Worm (Caenorhabditis elegans) whole organism, L2 larva: ENCODE data around the gene F40G12.6.

Source experiments
- C34F6.9 ChIP-seq: fragments of 150-350 bp; optimal IDR thresholded peaks from 2 replicates; lab custom pipeline; 2014; ENCODE audit warnings: missing biosample characterization, missing genetic modification characterization
- F13H6.1 ChIP-seq: sonication (generic microtip); optimal IDR thresholded peaks from 2 replicates; lab custom pipeline; 2016; ENCODE audit warnings: missing genetic modification characterization, missing compliant biosample characterization
- R02D3.7 ChIP-seq: fragments of 150-350 bp; optimal IDR thresholded peaks from 2 replicates; lab custom pipeline; 2014; ENCODE audit warnings: missing biosample characterization, missing genetic modification characterization
- Y55F3AM.14 ChIP-seq: fragments of 200-800 bp; sonication (Bioruptor generic); optimal IDR thresholded peaks from 2 replicates; lab custom pipeline; 2018; ENCODE audit warnings: mild to moderate bottlenecking, missing genetic modification characterization, missing compliant biosample characterization
- ZK546.5 ChIP-seq: sonication (generic microtip); optimal IDR thresholded peaks from 2 replicates; lab custom pipeline; 2017; ENCODE audit warnings: missing biosample characterization, missing genetic modification characterization
- alr-1 ChIP-seq: fragments of 150-350 bp; optimal IDR thresholded peaks from 2 replicates; lab custom pipeline; 2014; ENCODE audit warnings: missing biosample characterization, missing genetic modification characterization
- aly-2 ChIP-seq: fragments of 150-350 bp; optimal IDR thresholded peaks from 2 replicates; lab custom pipeline; 2014; ENCODE audit warnings: missing biosample characterization, missing genetic modification characterization
- blmp-1 ChIP-seq: sonication (generic microtip); optimal IDR thresholded peaks from 2 replicates; lab custom pipeline; 2017; ENCODE audit warnings: missing genetic modification characterization, mild to moderate bottlenecking, missing compliant biosample characterization, antibody characterized with exemption, moderate library complexity; ENCODE audit not compliant: insufficient read depth
- ceh-16 ChIP-seq: fragments of 150-350 bp; optimal IDR thresholded peaks from 2 replicates; lab custom pipeline; 2014; ENCODE audit warnings: missing biosample characterization, missing genetic modification characterization
- ceh-82 ChIP-seq: fragments of 150-350 bp; optimal IDR thresholded peaks from 2 replicates; lab custom pipeline; 2014; ENCODE audit warnings: missing biosample characterization, missing genetic modification characterization
- crh-2 ChIP-seq: sonication (generic microtip); optimal IDR thresholded peaks from 2 replicates; lab custom pipeline; 2017; ENCODE audit warnings: missing biosample characterization, missing genetic modification characterization
- dmd-4 ChIP-seq: sonication (generic microtip); optimal IDR thresholded peaks from 2 replicates; lab custom pipeline; 2017; ENCODE audit warnings: missing biosample characterization, missing genetic modification characterization
- egl-27 ChIP-seq: sonication (generic microtip); optimal IDR thresholded peaks from 3 replicates; lab custom pipeline; 2017; ENCODE audit warnings: missing biosample characterization, missing genetic modification reagents, missing genetic modification characterization
- elt-1 ChIP-seq: fragments of 150-350 bp; optimal IDR thresholded peaks from 2 replicates; lab custom pipeline; 2014; ENCODE audit warnings: missing biosample characterization, missing genetic modification characterization
- elt-3 ChIP-seq: sonication (generic microtip); optimal IDR thresholded peaks from 2 replicates; lab custom pipeline; 2017; ENCODE audit warnings: missing biosample characterization, missing genetic modification characterization
- fos-1 ChIP-seq: fragments of 150-350 bp; optimal IDR thresholded peaks from 2 replicates; lab custom pipeline; 2014; ENCODE audit warnings: missing biosample characterization, missing genetic modification characterization
- gmeb-1 ChIP-seq: fragments of 150-350 bp; optimal IDR thresholded peaks from 2 replicates; lab custom pipeline; 2014; ENCODE audit warnings: missing biosample characterization, missing genetic modification characterization
- lin-39 ChIP-seq: fragments of 150-350 bp; optimal IDR thresholded peaks from 2 replicates; lab custom pipeline; 2014; ENCODE audit warnings: missing biosample characterization, missing genetic modification reagents, missing genetic modification characterization
- lsy-2 ChIP-seq, 2 experiments: fragments of 150-350 bp in 1 of 2; sonication (generic microtip) in 1 of 2; optimal IDR thresholded peaks; 2 replicates each; lab custom pipeline; 2014 to 2017; ENCODE audit warnings: missing biosample characterization in 2 of 2, missing genetic modification characterization in 2 of 2
- mbf-1 ChIP-seq: sonication (generic microtip); optimal IDR thresholded peaks from 2 replicates; lab custom pipeline; 2017; ENCODE audit warnings: missing biosample characterization, missing genetic modification characterization
- mdl-1 ChIP-seq, 2 experiments: fragments of 150-350 bp in 1 of 2; sonication (generic microtip) in 1 of 2; optimal IDR thresholded peaks; 2 replicates each; lab custom pipeline; 2017; ENCODE audit warnings: missing biosample characterization in 2 of 2, missing genetic modification characterization in 2 of 2
- nhr-10 ChIP-seq: sonication (generic microtip); optimal IDR thresholded peaks from 2 replicates; lab custom pipeline; 2017; ENCODE audit warnings: missing biosample characterization, missing genetic modification characterization
- nhr-129 ChIP-seq: fragments of 150-350 bp; optimal IDR thresholded peaks from 2 replicates; lab custom pipeline; 2014; ENCODE audit warnings: missing biosample characterization, missing genetic modification characterization
- nhr-23 ChIP-seq: fragments of 150-350 bp; optimal IDR thresholded peaks from 2 replicates; lab custom pipeline; 2014; ENCODE audit warnings: missing biosample characterization, missing genetic modification reagents, missing genetic modification characterization
- nhr-237 ChIP-seq: fragments of 150-350 bp; optimal IDR thresholded peaks from 2 replicates; lab custom pipeline; 2014; ENCODE audit warnings: missing biosample characterization, missing genetic modification characterization
- nhr-25 ChIP-seq: fragments of 150-350 bp; sonication (generic microtip); optimal IDR thresholded peaks from 3 replicates; lab custom pipeline; 2014; ENCODE audit warnings: missing biosample characterization, missing genetic modification characterization
- nhr-6 ChIP-seq: fragments of 150-350 bp; optimal IDR thresholded peaks from 2 replicates; lab custom pipeline; 2014; ENCODE audit warnings: missing biosample characterization, missing genetic modification characterization
- peb-1 ChIP-seq: fragments of 150-350 bp; optimal IDR thresholded peaks from 2 replicates; lab custom pipeline; 2014; ENCODE audit warnings: missing biosample characterization, missing genetic modification characterization
- sem-4 ChIP-seq: fragments of 150-350 bp; optimal IDR thresholded peaks from 2 replicates; lab custom pipeline; 2014; ENCODE audit warnings: missing biosample characterization, missing genetic modification reagents, missing genetic modification characterization
- skn-1 ChIP-seq: sonication (generic microtip); optimal IDR thresholded peaks from 2 replicates; lab custom pipeline; 2017; ENCODE audit warnings: missing biosample characterization, missing genetic modification characterization
- sma-3 ChIP-seq: sonication (generic microtip); optimal IDR thresholded peaks from 2 replicates; lab custom pipeline; 2016; ENCODE audit warnings: missing genetic modification reagents, missing genetic modification characterization, missing compliant biosample characterization
- sma-9 ChIP-seq, 2 experiments: fragments of 150-350 bp in 1 of 2; sonication (generic microtip) in 1 of 2; optimal IDR thresholded peaks; 2 replicates each; lab custom pipeline; 2014 to 2016; ENCODE audit warnings: missing genetic modification characterization in 2 of 2, mild to moderate bottlenecking in 1 of 2, missing biosample characterization in 1 of 2, missing compliant biosample characterization in 1 of 2, missing genetic modification reagents in 1 of 2, moderate library complexity in 1 of 2
- unc-39 ChIP-seq: fragments of 150-350 bp; optimal IDR thresholded peaks from 2 replicates; lab custom pipeline; 2014; ENCODE audit warnings: missing biosample characterization, missing genetic modification characterization
- unc-62 ChIP-seq: fragments of 150-350 bp; optimal IDR thresholded peaks from 2 replicates; lab custom pipeline; 2014; ENCODE audit warnings: missing biosample characterization, missing genetic modification reagents, missing genetic modification characterization
- zag-1 ChIP-seq: fragments of 150-350 bp; optimal IDR thresholded peaks from 2 replicates; lab custom pipeline; 2014; ENCODE audit warnings: missing biosample characterization, missing genetic modification characterization
- ztf-1 ChIP-seq: fragments of 200-800 bp; sonication (Bioruptor generic); conservative IDR thresholded peaks from 2 replicates; pipeline ENCODE4 v1.3.6; 2022; ENCODE audit warnings: missing genetic modification characterization, missing compliant biosample characterization
- ztf-4 ChIP-seq: fragments of 150-350 bp; optimal IDR thresholded peaks from 2 replicates; lab custom pipeline; 2014; ENCODE audit warnings: missing biosample characterization, missing genetic modification characterization

Gene F40G12.6

ce11 chrV:14296499-14296898 lies 23.6 kb upstream of the F40G12.6 start, which contains the start of gene F14D7.3:
TSS of gene F14D7.3 (plus strand) at chrV:14296799.
- TF ChIP-seq ztf-4 (no peak), nhr-10 (no peak), nhr-25 (no peak), blmp-1 (tag; lab: Kevin White, UChicago) (no peak), Y55F3AM.14 (GFP tag; lab: Kevin White, UChicago) (no peak), mbf-1 (no peak), unc-62 (GFP tag; lab: Kevin White, UChicago) (no peak), skn-1 (tag; lab: Kevin White, UChicago) (no peak), C34F6.9 (tag; lab: Kevin White, UChicago) (no peak), unc-39 (tag; lab: Kevin White, UChicago) (no peak), R02D3.7 (tag; lab: Kevin White, UChicago) (no peak), ceh-82 (tag; lab: Kevin White, UChicago) (no peak), lsy-2 (tag; optimal IDR thresholded peaks at IDR 0.05; lab: Kevin White, UChicago) (no peak), nhr-237 (tag; lab: Kevin White, UChicago) (no peak), gmeb-1 (no peak), nhr-129 (tag; lab: Kevin White, UChicago) (no peak), egl-27 (tag; lab: Kevin White, UChicago) (no peak), lin-39 (tag; lab: Kevin White, UChicago) (no peak), mdl-1 (tag; optimal IDR thresholded peaks at IDR 0.05; lab: Kevin White, UChicago) (no peak)

- TF ChIP-seq crh-2 (tag; lab: Kevin White, UChicago), result no peak
- TF ChIP-seq sma-3, result no peak
- TF ChIP-seq dmd-4, result no peak
- no peak for TF ChIP-seq nhr-129 (tag; lab: Kevin White, UChicago)
- TF ChIP-seq, all 48 proteins: peak for 0
Measured at ce11 chrV:14294396-14294795, 21.5 kb upstream of the F40G12.6 start, which contains the start of gene F14D7.9. TSS of gene F14D7.9 (plus strand) at chrV:14294696.

DNA sequence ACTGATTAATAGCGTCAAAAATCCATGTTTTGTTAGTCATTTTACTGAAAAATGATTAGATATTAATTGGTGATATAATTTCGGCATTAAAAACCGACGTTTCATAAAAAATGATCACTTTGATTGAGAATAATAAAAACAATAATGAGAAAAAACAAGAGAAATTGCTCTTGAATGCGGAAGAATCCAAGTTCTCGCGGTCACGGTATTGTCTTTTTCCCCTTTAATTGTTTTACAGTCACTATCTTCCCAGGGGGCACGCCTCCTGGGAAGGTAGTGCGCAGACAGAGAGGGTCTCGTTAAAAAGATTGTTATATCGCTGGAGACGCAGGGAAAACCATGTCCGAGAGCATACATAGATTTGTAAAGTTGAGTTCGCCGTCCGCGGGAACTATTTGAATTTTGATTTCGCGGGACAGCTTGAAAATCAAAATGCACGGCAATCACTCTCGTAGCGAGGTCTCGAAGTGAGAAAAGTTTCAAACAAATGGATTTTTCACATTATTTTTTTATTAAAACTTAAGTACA lies 20.8 kb upstream of the F40G12.6 start, which contains the start of gene F14D7.2:
F14D7.2 (minus strand) TSS at position 51 of the 528 bp plus-strand sequence.
- TF ChIP-seq F13H6.1 (no peak), nhr-23 (tag; lab: Kevin White, UChicago) (no peak), fos-1 (tag; lab: Kevin White, UChicago) (no peak), alr-1 (no peak), gmeb-1 (no peak), peb-1 (no peak), ceh-16 (tag; lab: Kevin White, UChicago) (no peak), ztf-4 (no peak), elt-1 (tag; lab: Kevin White, UChicago) (no peak), ztf-1 (no peak)

DNA sequence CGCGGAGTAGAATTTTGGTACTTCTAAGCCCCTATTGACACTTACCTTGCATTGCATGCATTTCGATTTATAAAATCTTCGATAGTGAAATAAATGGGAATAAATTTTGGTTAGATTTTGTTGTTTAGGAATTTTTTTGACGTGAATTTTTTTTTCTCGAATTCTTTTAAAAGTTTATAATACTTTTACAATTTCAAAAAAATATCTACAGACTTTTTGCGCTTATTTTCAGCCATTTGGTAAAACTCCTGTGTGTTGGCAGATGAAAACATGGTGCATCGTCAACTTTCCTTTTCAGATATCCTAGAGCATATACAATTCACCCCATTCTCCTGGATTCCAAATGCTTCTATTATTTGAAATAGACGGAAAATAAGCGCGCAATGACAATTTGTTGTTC lies 17.7 kb upstream of the F40G12.6 start, which contains the start of gene F14D7.18:
F14D7.18 (minus strand) TSS at position 101 of the 400 bp plus-strand sequence.
- no peak for TF ChIP-seq mdl-1 (tag; optimal IDR thresholded peaks at IDR 0.05; lab: Kevin White, UChicago)
- no peak for TF ChIP-seq lsy-2 (tag; optimal IDR thresholded peaks at IDR 0.05; lab: Kevin White, UChicago)
- no peak for TF ChIP-seq ceh-16 (tag; lab: Kevin White, UChicago)
- TF ChIP-seq dmd-4, result no peak
- TF ChIP-seq F13H6.1, result no peak
- TF ChIP-seq alr-1, result no peak
- no peak for TF ChIP-seq nhr-25
- no peak for TF ChIP-seq sma-9 (GFP tag; optimal IDR thresholded peaks at IDR 0.05; lab: Kevin White, UChicago)
- no peak for TF ChIP-seq sma-9 (tag; optimal IDR thresholded peaks at IDR 0.05; lab: Kevin White, UChicago)
- no peak for TF ChIP-seq aly-2 (tag; lab: Kevin White, UChicago)
- TF ChIP-seq elt-3 (tag; lab: Kevin White, UChicago), result no peak
- TF ChIP-seq fos-1 (tag; lab: Kevin White, UChicago), result no peak
- TF ChIP-seq C34F6.9 (tag; lab: Kevin White, UChicago), result no peak
- TF ChIP-seq nhr-23 (tag; lab: Kevin White, UChicago), result no peak
- TF ChIP-seq nhr-129 (tag; lab: Kevin White, UChicago), result no peak
- no peak for TF ChIP-seq lin-39 (tag; lab: Kevin White, UChicago)
- no peak for TF ChIP-seq R02D3.7 (tag; lab: Kevin White, UChicago)
- no peak for TF ChIP-seq zag-1 (tag; lab: Kevin White, UChicago)
- no peak for TF ChIP-seq nhr-6 (tag; lab: Kevin White, UChicago)
- no peak for TF ChIP-seq ZK546.5 (tag; lab: Kevin White, UChicago)
- no peak for TF ChIP-seq sem-4 (tag; lab: Kevin White, UChicago)
